Fruit fly (Drosophila melanogaster): ENCODE measurements around the gene Jhbp16.

Gene Jhbp16

dm6 chr3R:21662501-21663007 is 1.6 kb upstream of the Jhbp16 start, which contains the start of gene Archease:
Gene Archease, minus strand, starts transcription at chr3R:21662972.
- TF ChIP-seq Sin3A (optimal IDR thresholded peaks at IDR 0.05) (no peak), Myc (optimal IDR thresholded peaks at IDR 0.05) (no peak), ttk (optimal IDR thresholded peaks at IDR 0.05) (no peak), insv (optimal IDR thresholded peaks at IDR 0.05) (no peak), psq (optimal IDR thresholded peaks at IDR 0.05) (no peak), h (optimal IDR thresholded peaks at IDR 0.05) (no peak)

- no peak for TF ChIP-seq Sin3A (optimal IDR thresholded peaks at IDR 0.05)
These were observed 1.2 kb downstream of the Jhbp16 start for dm6 chr3R:21665404-21665803.

DNA sequence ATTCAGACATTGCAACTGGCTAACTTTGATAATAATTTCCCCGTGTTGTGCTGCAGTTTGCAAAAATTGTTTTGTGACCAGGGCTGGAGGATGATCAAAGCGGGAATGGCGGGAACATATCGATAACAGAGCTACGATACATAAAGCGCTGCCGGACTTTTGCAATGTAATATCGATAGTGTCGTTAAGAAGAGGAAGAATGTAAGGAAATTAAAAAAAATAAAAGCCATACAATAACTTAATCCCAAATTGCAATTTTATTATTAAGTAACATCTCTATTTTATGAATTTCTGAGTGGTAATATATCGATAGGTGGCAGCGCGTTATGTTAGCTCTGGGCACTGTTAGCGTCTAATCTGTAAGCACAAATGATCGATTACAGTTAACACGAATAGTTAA is 7.4 kb downstream of the Jhbp16 start, which contains the start of gene PolA1:
Gene PolA1 (minus strand): TSS at position 115 of the 400 bp plus-strand sequence.
- TF ChIP-seq ttk (optimal IDR thresholded peaks at IDR 0.05) (no peak), Sin3A (optimal IDR thresholded peaks at IDR 0.05) (no peak), h (optimal IDR thresholded peaks at IDR 0.05) (no peak), Myc (optimal IDR thresholded peaks at IDR 0.05) (no peak), psq (optimal IDR thresholded peaks at IDR 0.05) (no peak), insv (optimal IDR thresholded peaks at IDR 0.05) (no peak)

- TF ChIP-seq Sin3A (optimal IDR thresholded peaks at IDR 0.05) (no peak), Myc (optimal IDR thresholded peaks at IDR 0.05) (no peak), insv (optimal IDR thresholded peaks at IDR 0.05) (no peak), psq (optimal IDR thresholded peaks at IDR 0.05) (no peak), h (optimal IDR thresholded peaks at IDR 0.05) (no peak), ttk (optimal IDR thresholded peaks at IDR 0.05) (no peak)
These were observed 15.1 kb downstream of the Jhbp16 start for dm6 chr3R:21679310-21679709.

- TF ChIP-seq Sin3A (optimal IDR thresholded peaks at IDR 0.05) (no peak), h (optimal IDR thresholded peaks at IDR 0.05) (no peak), insv (optimal IDR thresholded peaks at IDR 0.05) (no peak), psq (optimal IDR thresholded peaks at IDR 0.05) (no peak), Myc (optimal IDR thresholded peaks at IDR 0.05) (no peak), ttk (optimal IDR thresholded peaks at IDR 0.05) (no peak)
These were observed 17.9 kb downstream of the Jhbp16 start for dm6 chr3R:21682041-21682440.

dm6 chr3R:21687902-21688301 is 23.7 kb downstream of the Jhbp16 start:
- TF ChIP-seq Myc (optimal IDR thresholded peaks at IDR 0.05) (no peak), ttk (optimal IDR thresholded peaks at IDR 0.05) (no peak), insv (optimal IDR thresholded peaks at IDR 0.05) (no peak), h (optimal IDR thresholded peaks at IDR 0.05) (no peak), psq (optimal IDR thresholded peaks at IDR 0.05) (no peak), Sin3A (optimal IDR thresholded peaks at IDR 0.05) (no peak)

- TF ChIP-seq psq (optimal IDR thresholded peaks at IDR 0.05) (no peak), Sin3A (optimal IDR thresholded peaks at IDR 0.05) (no peak), Myc (optimal IDR thresholded peaks at IDR 0.05) (no peak), h (optimal IDR thresholded peaks at IDR 0.05) (no peak), insv (optimal IDR thresholded peaks at IDR 0.05) (no peak), ttk (optimal IDR thresholded peaks at IDR 0.05) (no peak)
These were observed 24.4 kb downstream of the Jhbp16 start for dm6 chr3R:21688596-21688995.

dm6 chr3R:21691114-21691513 is 26.9 kb downstream of the Jhbp16 start:
- TF ChIP-seq psq (optimal IDR thresholded peaks at IDR 0.05) (no peak), Myc (optimal IDR thresholded peaks at IDR 0.05) (no peak), h (optimal IDR thresholded peaks at IDR 0.05) (no peak), Sin3A (optimal IDR thresholded peaks at IDR 0.05) (no peak), ttk (optimal IDR thresholded peaks at IDR 0.05) (no peak), insv (optimal IDR thresholded peaks at IDR 0.05) (no peak)

DNA sequence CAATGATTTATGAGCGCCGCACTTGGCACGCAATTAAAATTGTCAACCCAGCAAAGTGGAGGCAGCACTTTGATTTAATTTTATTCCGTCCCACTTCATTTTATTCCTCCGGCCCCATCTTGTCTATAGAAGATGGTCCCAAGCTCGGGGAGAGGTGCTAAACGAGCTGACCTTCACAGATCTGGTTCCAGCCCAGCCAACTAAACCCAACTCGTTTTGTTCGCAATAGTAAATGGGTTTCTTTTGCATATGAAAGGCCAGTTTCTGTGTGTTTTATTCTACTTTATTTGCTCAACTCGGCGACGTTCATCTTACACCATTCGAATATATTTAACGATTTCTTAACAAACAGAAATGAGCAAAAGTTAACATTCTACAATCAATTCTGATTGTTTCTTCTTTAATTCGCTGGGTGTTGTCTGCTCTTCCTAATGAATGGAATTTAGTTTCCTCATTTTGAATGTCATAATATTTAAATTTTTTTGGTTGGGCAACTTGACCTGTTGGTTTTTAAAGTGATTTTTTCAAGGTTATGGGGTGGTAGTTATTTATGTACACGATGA is 29.0 kb downstream of the Jhbp16 start:
- TF ChIP-seq h (optimal IDR thresholded peaks at IDR 0.05) (no peak), psq (optimal IDR thresholded peaks at IDR 0.05) (no peak), Sin3A (optimal IDR thresholded peaks at IDR 0.05) (no peak), insv (optimal IDR thresholded peaks at IDR 0.05) (no peak), Myc (optimal IDR thresholded peaks at IDR 0.05) (no peak)

DNA sequence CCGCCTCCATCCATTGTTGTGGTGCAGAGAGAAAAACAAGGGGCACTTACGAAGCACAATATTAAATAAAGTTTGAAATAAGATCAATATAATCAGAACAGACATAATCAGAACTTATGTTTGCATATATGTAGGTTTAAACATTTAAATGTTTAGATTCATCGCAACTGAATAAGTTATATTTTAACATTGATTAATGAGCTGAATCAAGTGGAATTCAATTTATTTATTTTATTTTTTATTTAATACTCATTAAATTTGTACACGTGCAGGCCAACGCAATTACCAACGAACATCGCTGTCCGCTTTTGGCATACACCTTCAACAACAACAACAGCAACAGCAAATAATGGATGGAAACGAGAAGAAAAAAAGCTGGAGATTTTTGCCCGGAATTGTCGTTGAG is 34.7 kb downstream of the Jhbp16 start:
- no peak for TF ChIP-seq insv (optimal IDR thresholded peaks at IDR 0.05)
- TF ChIP-seq Myc (optimal IDR thresholded peaks at IDR 0.05): no peak
- no peak for TF ChIP-seq Sin3A (optimal IDR thresholded peaks at IDR 0.05)
- no peak for TF ChIP-seq ttk (optimal IDR thresholded peaks at IDR 0.05)
- no peak for TF ChIP-seq h (optimal IDR thresholded peaks at IDR 0.05)
- no peak for TF ChIP-seq psq (optimal IDR thresholded peaks at IDR 0.05)

- TF ChIP-seq Myc (optimal IDR thresholded peaks at IDR 0.05): no peak
- no peak for TF ChIP-seq Sin3A (optimal IDR thresholded peaks at IDR 0.05)
- TF ChIP-seq insv (optimal IDR thresholded peaks at IDR 0.05): no peak
- TF ChIP-seq h (optimal IDR thresholded peaks at IDR 0.05): no peak
- TF ChIP-seq ttk (optimal IDR thresholded peaks at IDR 0.05): no peak
- TF ChIP-seq psq (optimal IDR thresholded peaks at IDR 0.05): no peak
These were observed 36.3 kb downstream of the Jhbp16 start for dm6 chr3R:21700458-21700857.

dm6 chr3R:21701529-21701928 is 37.3 kb downstream of the Jhbp16 start:
- no peak for TF ChIP-seq ttk (optimal IDR thresholded peaks at IDR 0.05)
- no peak for TF ChIP-seq Sin3A (optimal IDR thresholded peaks at IDR 0.05)
- no peak for TF ChIP-seq insv (optimal IDR thresholded peaks at IDR 0.05)
- TF ChIP-seq psq (optimal IDR thresholded peaks at IDR 0.05): no peak
- TF ChIP-seq h (optimal IDR thresholded peaks at IDR 0.05): no peak
- TF ChIP-seq Myc (optimal IDR thresholded peaks at IDR 0.05): no peak

- TF ChIP-seq psq (optimal IDR thresholded peaks at IDR 0.05) (no peak), h (optimal IDR thresholded peaks at IDR 0.05) (no peak), insv (optimal IDR thresholded peaks at IDR 0.05) (no peak), Sin3A (optimal IDR thresholded peaks at IDR 0.05) (no peak), Myc (optimal IDR thresholded peaks at IDR 0.05) (no peak), ttk (optimal IDR thresholded peaks at IDR 0.05) (no peak)
These were observed 39.2 kb downstream of the Jhbp16 start for dm6 chr3R:21703346-21703745.

All from Kc167 (cell line).